Fruit fly (Drosophila melanogaster) whole organism, wandering third instar larva: ENCODE results near the gene CG11726.

Experiments
- Abd-B ChIP-seq: fragments of >200 bp; optimal IDR thresholded peaks from 2 replicates; lab custom pipeline; 2017; ENCODE audit warnings: missing biosample characterization, missing genetic modification characterization
- CG32264 ChIP-seq: fragments of 200-800 bp; sonication (Bioruptor generic); optimal IDR thresholded peaks from 2 replicates; lab custom pipeline; 2016; ENCODE audit warnings: missing biosample characterization, missing genetic modification characterization
- CG9705 ChIP-seq: fragments of 200-800 bp; sonication (Bioruptor generic); optimal IDR thresholded peaks from 2 replicates; lab custom pipeline; 2018; ENCODE audit warnings: missing biosample characterization, mild to moderate bottlenecking, missing genetic modification characterization
- CrebA ChIP-seq: fragments of 200-800 bp; sonication (Bioruptor generic); optimal IDR thresholded peaks from 2 replicates; lab custom pipeline; 2016; ENCODE audit warnings: missing biosample characterization, mild to moderate bottlenecking, missing genetic modification characterization, borderline replicate concordance
- Dfd ChIP-seq: fragments of >200 bp; optimal IDR thresholded peaks from 2 replicates; lab custom pipeline; 2017; ENCODE audit warnings: missing biosample characterization, missing genetic modification characterization
- GATAd ChIP-seq: sonication (Bioruptor generic); optimal IDR thresholded peaks from 2 replicates; lab custom pipeline; 2016; ENCODE audit warnings: missing biosample characterization, missing genetic modification characterization
- HLH106 ChIP-seq: fragments of 200-800 bp; optimal IDR thresholded peaks from 3 replicates; lab custom pipeline; 2019; ENCODE audit warnings: missing biosample characterization, mild to moderate bottlenecking, missing genetic modification characterization, moderate library complexity
- Hnf4 ChIP-seq: fragments of 200-800 bp; sonication (Bioruptor generic); optimal IDR thresholded peaks from 2 replicates; lab custom pipeline; 2016; ENCODE audit warnings: missing biosample characterization, mild to moderate bottlenecking, missing genetic modification characterization
- Hr78 ChIP-seq: fragments of >200 bp; optimal IDR thresholded peaks from 2 replicates; lab custom pipeline; 2017; ENCODE audit warnings: missing biosample characterization, missing genetic modification characterization
- Hr83 ChIP-seq: fragments of 200-300 bp; sonication (Bioruptor generic); optimal IDR thresholded peaks from 2 replicates; lab custom pipeline; 2016; ENCODE audit warnings: missing biosample characterization, mild to moderate bottlenecking, missing genetic modification characterization, moderate library complexity; ENCODE audit not compliant: poor library complexity, severe bottlenecking
- Mio ChIP-seq: sonication (Bioruptor generic); optimal IDR thresholded peaks from 2 replicates; lab custom pipeline; 2016; ENCODE audit warnings: missing biosample characterization, missing genetic modification characterization
- Myc ChIP-seq: fragments of >200 bp; optimal IDR thresholded peaks from 2 replicates; lab custom pipeline; 2017
- N ChIP-seq: fragments of >200 bp; optimal IDR thresholded peaks from 2 replicates; lab custom pipeline; 2018; ENCODE audit warnings: missing biosample characterization, missing external identifiers, missing genetic modification characterization
- Rel ChIP-seq, 2 experiments: fragments of 200-800 bp; sonication (Bioruptor generic) in 1 of 2; optimal IDR thresholded peaks; 2 replicates in 1 of 2; 3 replicates in 1 of 2; lab custom pipeline; 2016 to 2019; ENCODE audit warnings: mild to moderate bottlenecking in 2 of 2, missing biosample characterization in 2 of 2, missing genetic modification characterization in 2 of 2, moderate library complexity in 1 of 2
- Sp1 ChIP-seq: fragments of 200-800 bp; sonication (Bioruptor generic); optimal IDR thresholded peaks from 3 replicates; lab custom pipeline; 2019; ENCODE audit warnings: missing biosample characterization, mild to moderate bottlenecking, missing genetic modification characterization, moderate library complexity
- Vsx2 ChIP-seq: fragments of 200-300, 225-300 bp; sonication (Bioruptor generic); optimal IDR thresholded peaks from 2 replicates; lab custom pipeline; 2018; ENCODE audit warnings: missing biosample characterization, missing genetic modification characterization; ENCODE audit not compliant: partially characterized antibody
- br ChIP-seq: fragments of 200-800 bp; sonication (Bioruptor generic); optimal IDR thresholded peaks from 2 replicates; lab custom pipeline; 2016; ENCODE audit warnings: missing biosample characterization, missing genetic modification characterization
- brk ChIP-seq: fragments of 200-800 bp; sonication (Bioruptor generic); optimal IDR thresholded peaks from 2 replicates; lab custom pipeline; 2016; ENCODE audit warnings: missing biosample characterization, mild to moderate bottlenecking, missing genetic modification characterization
- dl ChIP-seq, 2 experiments: fragments of 175-275, 200-275 bp in 1 of 2; fragments of 200-275 bp in 1 of 2; sonication (Bioruptor generic); optimal IDR thresholded peaks; lab custom pipeline; 2018; ENCODE audit warnings: mild to moderate bottlenecking in 2 of 2, missing biosample characterization in 2 of 2, missing genetic modification characterization in 2 of 2, moderate library complexity in 2 of 2; ENCODE audit not compliant: partially characterized antibody in 2 of 2, insufficient read depth in 1 of 2
- ey ChIP-seq: fragments of 200-800 bp; sonication (Bioruptor generic); optimal IDR thresholded peaks from 2 replicates; lab custom pipeline; 2016; ENCODE audit warnings: missing biosample characterization, missing genetic modification characterization
- foxo ChIP-seq, 2 experiments: fragments of 200-800 bp; sonication (Bioruptor generic); optimal IDR thresholded peaks; 2 replicates in 1 of 2; 3 replicates in 1 of 2; lab custom pipeline; 2016 to 2017; ENCODE audit warnings: missing biosample characterization in 2 of 2, missing genetic modification characterization in 2 of 2
- fru ChIP-seq: fragments of 200-800 bp; sonication (Bioruptor generic); optimal IDR thresholded peaks from 3 replicates; lab custom pipeline; 2016; ENCODE audit warnings: missing biosample characterization, mild to moderate bottlenecking, missing genetic modification characterization
- jim ChIP-seq: fragments of 175-275, 200-325 bp; sonication (Bioruptor generic); optimal IDR thresholded peaks from 2 replicates; lab custom pipeline; 2016; ENCODE audit warnings: missing biosample characterization, mild to moderate bottlenecking, missing genetic modification characterization
- lola ChIP-seq: fragments of >200 bp; optimal IDR thresholded peaks from 2 replicates; lab custom pipeline; 2017; ENCODE audit warnings: missing biosample characterization, missing genetic modification characterization
- pan ChIP-seq: fragments of >200 bp; optimal IDR thresholded peaks from 2 replicates; lab custom pipeline; 2017
- psq ChIP-seq: fragments of 200-800 bp; sonication (Bioruptor generic); optimal IDR thresholded peaks from 3 replicates; lab custom pipeline; 2017; ENCODE audit warnings: missing biosample characterization, mild to moderate bottlenecking, missing genetic modification characterization, moderate library complexity
- rgr ChIP-seq: fragments of 200-800 bp; sonication (Bioruptor generic); optimal IDR thresholded peaks from 3 replicates; lab custom pipeline; 2016; ENCODE audit warnings: missing biosample characterization, mild to moderate bottlenecking, missing genetic modification characterization
- sage ChIP-seq: fragments of 200-800 bp; sonication (Bioruptor generic); optimal IDR thresholded peaks from 2 replicates; lab custom pipeline; 2016; ENCODE audit warnings: missing biosample characterization, mild to moderate bottlenecking, missing genetic modification characterization
- sv ChIP-seq: fragments of 200-800 bp; sonication (Bioruptor generic); optimal IDR thresholded peaks from 3 replicates; lab custom pipeline; 2016; ENCODE audit warnings: missing biosample characterization, missing genetic modification characterization
- tai ChIP-seq: sonication (Bioruptor generic); optimal IDR thresholded peaks from 2 replicates; lab custom pipeline; 2016; ENCODE audit warnings: missing biosample characterization, missing genetic modification characterization
- usp ChIP-seq: fragments of >200 bp; optimal IDR thresholded peaks from 2 replicates; lab custom pipeline; 2017; ENCODE audit warnings: missing biosample characterization, missing genetic modification characterization

Gene CG11726

dm6 chr3L:11369778-11370684 is 24.5 kb upstream of the CG11726 start (continued):
- TF ChIP-seq Vsx2 (GFP tag; lab: Kevin White, UChicago) (peak; percentile 53), CG9705 (peak; percentile 51), dl (GFP tag; optimal IDR thresholded peaks at IDR 0.05; lab: Kevin White, UChicago; ENCODE audit: insufficient read depth in 1 of 2, partially characterized antibody in 2 of 2) (peak; percentile 7 to 65), Abd-B (GFP tag; lab: Kevin White, UChicago) (no peak)

- TF ChIP-seq ey (GFP tag; lab: Kevin White, UChicago) (no peak), Hr83 (GFP tag; lab: Kevin White, UChicago) (no peak), Mio (GFP tag; lab: Kevin White, UChicago) (no peak), sv (GFP tag; lab: Kevin White, UChicago) (no peak), GATAd (GFP tag; lab: Kevin White, UChicago) (no peak), Hnf4 (GFP tag; lab: Kevin White, UChicago) (no peak)
Measured at dm6 chr3L:11371342-11371741, 23.1 kb upstream of the CG11726 start.

- TF ChIP-seq Hr83 (GFP tag; lab: Kevin White, UChicago) (no peak), lola (no peak), Hr78 (GFP tag; lab: Kevin White, UChicago) (no peak), Sp1 (GFP tag; lab: Kevin White, UChicago) (no peak), GATAd (GFP tag; lab: Kevin White, UChicago) (no peak), CrebA (GFP tag; lab: Kevin White, UChicago) (no peak), tai (GFP tag; lab: Kevin White, UChicago) (no peak), sage (no peak), N (GFP tag; lab: Kevin White, UChicago) (no peak), usp (no peak), CG32264 (GFP tag; lab: Kevin White, UChicago) (no peak), psq (GFP tag; lab: Kevin White, UChicago) (no peak), br (GFP tag; lab: Kevin White, UChicago) (no peak), Rel (GFP tag; optimal IDR thresholded peaks at IDR 0.05; lab: Kevin White, UChicago) (no peak), Rel (tag; optimal IDR thresholded peaks at IDR 0.05; lab: Kevin White, UChicago) (no peak), Myc (lab: Kevin White, UChicago) (no peak), foxo (GFP tag; optimal IDR thresholded peaks at IDR 0.05; lab: Kevin White, UChicago) (no peak), HLH106 (tag; lab: Kevin White, UChicago) (no peak), fru (no peak), Dfd (GFP tag; lab: Kevin White, UChicago) (no peak), pan (no peak)
Measured at dm6 chr3L:11372449-11372848, 22.0 kb upstream of the CG11726 start.

- no peak for TF ChIP-seq jim (GFP tag; lab: Kevin White, UChicago)
- no peak for TF ChIP-seq rgr
- TF ChIP-seq psq (GFP tag; lab: Kevin White, UChicago): no peak
- TF ChIP-seq GATAd (GFP tag; lab: Kevin White, UChicago): no peak
- TF ChIP-seq Sp1 (GFP tag; lab: Kevin White, UChicago): no peak
- no peak for TF ChIP-seq br (GFP tag; lab: Kevin White, UChicago)
- TF ChIP-seq sage: no peak
- TF ChIP-seq usp: no peak
- TF ChIP-seq fru: no peak
- TF ChIP-seq sv (GFP tag; lab: Kevin White, UChicago): no peak
- no peak for TF ChIP-seq Rel (GFP tag; optimal IDR thresholded peaks at IDR 0.05; lab: Kevin White, UChicago)
- TF ChIP-seq Rel (tag; optimal IDR thresholded peaks at IDR 0.05; lab: Kevin White, UChicago): no peak
- TF ChIP-seq Mio (GFP tag; lab: Kevin White, UChicago): no peak
- TF ChIP-seq lola: no peak
- TF ChIP-seq ey (GFP tag; lab: Kevin White, UChicago): no peak
- no peak for TF ChIP-seq brk (GFP tag; lab: Kevin White, UChicago)
- TF ChIP-seq CG32264 (GFP tag; lab: Kevin White, UChicago): no peak
Measured at dm6 chr3L:11373080-11373812, 21.2 kb upstream of the CG11726 start.
